Worm (Caenorhabditis elegans): ENCODE data around the gene srx-68.

Gene srx-68

DNA sequence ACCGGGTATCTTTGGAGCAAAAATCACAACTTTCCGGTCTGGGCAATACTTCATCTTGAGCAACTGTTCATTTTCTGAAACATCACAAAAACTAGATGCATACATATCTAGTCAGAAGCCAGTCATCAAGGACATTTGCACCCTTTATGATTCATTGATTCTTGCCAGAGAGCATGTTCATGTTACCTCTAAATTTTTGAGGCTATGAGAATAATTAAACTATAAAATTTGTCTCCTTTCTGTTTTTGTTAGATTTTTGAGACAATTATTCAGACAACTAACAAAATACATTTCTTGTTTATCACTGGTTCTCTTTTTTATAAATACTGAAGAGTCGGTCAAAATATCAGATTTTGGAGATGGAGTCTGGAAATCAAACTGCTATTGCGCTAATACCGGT lies 3.9 kb downstream of the srx-68 start, which contains the start of gene srx-67:
Gene srx-67, plus strand, starts transcription at position 301 of the 400 bp plus-strand sequence.
- no peak for TF ChIP-seq ceh-9 (tag; optimal IDR thresholded peaks at IDR 0.05)
- no peak for TF ChIP-seq ceh-16 (tag; optimal IDR thresholded peaks at IDR 0.05)
- no peak for TF ChIP-seq nhr-25 (tag; optimal IDR thresholded peaks at IDR 0.05)
- TF ChIP-seq nhr-28 (tag; optimal IDR thresholded peaks at IDR 0.05) = no peak
- no peak for TF ChIP-seq mml-1 (tag; optimal IDR thresholded peaks at IDR 0.05)
- TF ChIP-seq ztf-4 (tag; optimal IDR thresholded peaks at IDR 0.05) = no peak
- no peak for TF ChIP-seq pha-4 (tag; optimal IDR thresholded peaks at IDR 0.05)
- no peak for TF ChIP-seq aly-2 (tag; optimal IDR thresholded peaks at IDR 0.05)
- TF ChIP-seq snpc-4 (tag; optimal IDR thresholded peaks at IDR 0.05) = no peak
- no peak for TF ChIP-seq nhr-11 (tag; optimal IDR thresholded peaks at IDR 0.05)
- TF ChIP-seq egl-5 (tag; optimal IDR thresholded peaks at IDR 0.05) = no peak
- TF ChIP-seq ceh-28 (tag; optimal IDR thresholded peaks at IDR 0.05) = no peak
- no peak for TF ChIP-seq tbx-2 (tag; optimal IDR thresholded peaks at IDR 0.05)

DNA sequence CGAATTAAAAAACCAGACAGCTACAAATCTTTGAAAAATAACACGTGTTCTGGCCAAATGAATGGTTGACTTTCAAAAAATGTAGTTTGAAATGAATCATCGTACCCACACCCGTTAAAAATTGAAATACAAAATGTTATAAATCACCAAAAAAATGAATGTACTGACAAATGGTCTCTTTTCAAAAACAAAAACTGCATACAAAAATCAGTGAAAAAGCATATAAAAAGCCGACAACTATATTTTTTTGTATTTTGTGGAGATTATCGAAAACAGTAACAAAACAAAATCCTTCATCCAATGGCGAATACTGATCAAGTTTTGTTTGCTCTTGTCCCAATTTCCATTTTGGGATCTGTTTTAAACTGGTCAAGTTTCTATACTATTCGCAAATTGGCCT lies 6.7 kb downstream of the srx-68 start, which contains the start of gene srx-66:
Gene srx-66, plus strand, starts transcription at position 301 of the 400 bp plus-strand sequence.
- TF ChIP-seq nhr-28 (tag; optimal IDR thresholded peaks at IDR 0.05) = no peak
- TF ChIP-seq sea-2 (GFP tag; optimal IDR thresholded peaks at IDR 0.05) = no peak
- TF ChIP-seq ceh-16 (tag; optimal IDR thresholded peaks at IDR 0.05) = no peak
- TF ChIP-seq mml-1 (tag; optimal IDR thresholded peaks at IDR 0.05) = no peak
- no peak for TF ChIP-seq skn-1 (tag; optimal IDR thresholded peaks at IDR 0.05)
- TF ChIP-seq lsy-12 (tag; optimal IDR thresholded peaks at IDR 0.05) = no peak
- TF ChIP-seq daf-12 (tag; optimal IDR thresholded peaks at IDR 0.05) = no peak
- TF ChIP-seq aly-2 (tag; optimal IDR thresholded peaks at IDR 0.05) = no peak
- TF ChIP-seq jun-1 (tag; optimal IDR thresholded peaks at IDR 0.05) = no peak
- TF ChIP-seq fkh-2 (tag; optimal IDR thresholded peaks at IDR 0.05) = no peak

DNA sequence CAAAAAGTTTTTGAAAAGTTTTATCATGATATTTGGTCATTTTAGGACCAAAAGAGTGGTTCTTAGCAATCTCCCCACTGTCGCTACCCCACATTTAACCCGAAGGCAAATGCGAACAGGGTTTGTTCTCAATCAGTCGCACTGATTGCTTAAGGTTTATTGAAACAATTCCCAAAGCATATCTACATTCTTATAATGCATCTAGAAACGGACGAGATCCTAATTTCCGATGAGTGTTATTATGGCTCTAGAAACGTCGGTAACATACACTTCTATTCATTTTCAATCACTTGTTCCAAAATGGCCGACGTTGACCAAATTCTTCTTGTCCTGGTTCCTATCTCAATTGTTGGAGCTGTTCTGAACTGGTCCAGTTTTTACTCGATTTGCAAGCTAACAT lies 9.1 kb downstream of the srx-68 start, which contains the start of gene srx-65:
Gene srx-65, plus strand, starts transcription at position 301 of the 400 bp plus-strand sequence.
- TF ChIP-seq pha-4 (tag; optimal IDR thresholded peaks at IDR 0.05) = no peak
- no peak for TF ChIP-seq egl-27 (tag; optimal IDR thresholded peaks at IDR 0.05)
- no peak for TF ChIP-seq nhr-237 (tag; optimal IDR thresholded peaks at IDR 0.05)
- TF ChIP-seq nhr-76 (tag; optimal IDR thresholded peaks at IDR 0.05) = no peak
- no peak for TF ChIP-seq nhr-77 (tag; optimal IDR thresholded peaks at IDR 0.05)
- no peak for TF ChIP-seq nfya-1 (tag; optimal IDR thresholded peaks at IDR 0.05; ENCODE audit: insufficient read depth)
- TF ChIP-seq hmg-11 (tag; optimal IDR thresholded peaks at IDR 0.05) = no peak
- TF ChIP-seq fkh-10 (GFP tag; optimal IDR thresholded peaks at IDR 0.05) = no peak
- no peak for TF ChIP-seq lin-39 (tag; optimal IDR thresholded peaks at IDR 0.05)
- no peak for TF ChIP-seq zag-1 (tag; optimal IDR thresholded peaks at IDR 0.05)
- TF ChIP-seq elt-1 (tag; optimal IDR thresholded peaks at IDR 0.05) = no peak
- TF ChIP-seq unc-62 (GFP tag; optimal IDR thresholded peaks at IDR 0.05) = no peak
- TF ChIP-seq fkh-2 (tag; optimal IDR thresholded peaks at IDR 0.05) = no peak
- no peak for TF ChIP-seq ceh-82 (tag; optimal IDR thresholded peaks at IDR 0.05)
- no peak for TF ChIP-seq nhr-11 (tag; optimal IDR thresholded peaks at IDR 0.05)
- TF ChIP-seq ceh-9 (tag; optimal IDR thresholded peaks at IDR 0.05) = no peak

DNA sequence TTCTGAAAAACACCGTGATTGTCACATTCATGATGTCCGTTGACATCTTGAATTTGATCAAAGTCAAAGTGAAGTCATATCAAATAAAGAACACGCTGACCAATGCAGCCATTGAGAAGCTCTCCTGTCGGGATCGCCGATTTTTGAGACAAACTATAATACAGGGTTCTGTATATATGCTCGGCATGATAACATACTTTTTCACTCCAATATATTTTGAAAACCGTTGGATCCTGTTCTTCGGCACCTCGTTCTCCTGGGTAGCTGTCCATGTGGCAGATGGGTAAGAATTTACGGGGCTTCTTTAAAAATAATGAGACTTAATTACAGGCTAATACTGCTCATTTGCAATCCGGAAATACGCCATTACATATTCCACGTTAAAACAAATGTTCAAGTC lies 10.0 kb downstream of the srx-68 start:
- TF ChIP-seq elt-3 (tag; optimal IDR thresholded peaks at IDR 0.05) (no peak), nhr-23 (tag; optimal IDR thresholded peaks at IDR 0.05) (no peak), ceh-28 (tag; optimal IDR thresholded peaks at IDR 0.05) (no peak), ztf-4 (tag; optimal IDR thresholded peaks at IDR 0.05) (no peak), egl-27 (tag; optimal IDR thresholded peaks at IDR 0.05) (no peak), fos-1 (tag; optimal IDR thresholded peaks at IDR 0.05) (no peak), egl-5 (tag; optimal IDR thresholded peaks at IDR 0.05) (no peak), ceh-82 (tag; optimal IDR thresholded peaks at IDR 0.05) (no peak), mml-1 (tag; optimal IDR thresholded peaks at IDR 0.05) (no peak), lin-39 (tag; optimal IDR thresholded peaks at IDR 0.05) (no peak), unc-39 (tag; optimal IDR thresholded peaks at IDR 0.05) (no peak), ama-1 (optimal IDR thresholded peaks at IDR 0.05) (no peak), mdl-1 (tag; optimal IDR thresholded peaks at IDR 0.05) (no peak), nhr-237 (tag; optimal IDR thresholded peaks at IDR 0.05) (no peak)

Measured in whole organism, L3 larva.